Worm (Caenorhabditis elegans) whole organism, late embryonic: Measurements from ENCODE around the gene Y54G11A.9.

Experiments used
- ahr-1 ChIP-seq: sonication (generic microtip); optimal IDR thresholded peaks from 2 replicates; lab custom pipeline; 2016; ENCODE audit warnings: missing genetic modification characterization, missing compliant biosample characterization
- ceh-24 ChIP-seq: sonication (generic microtip); optimal IDR thresholded peaks from 2 replicates; lab custom pipeline; 2016; ENCODE audit warnings: mild to moderate bottlenecking, missing genetic modification characterization, missing compliant biosample characterization
- ets-4 ChIP-seq: sonication (generic microtip); optimal IDR thresholded peaks from 2 replicates; lab custom pipeline; 2016; ENCODE audit warnings: missing genetic modification characterization, missing compliant biosample characterization
- hlh-8 ChIP-seq: sonication (generic microtip); optimal IDR thresholded peaks from 2 replicates; lab custom pipeline; 2016; ENCODE audit warnings: missing genotype, missing genetic modification characterization, missing compliant biosample characterization
- npax-4 ChIP-seq: sonication (generic microtip); optimal IDR thresholded peaks from 2 replicates; lab custom pipeline; 2016; ENCODE audit warnings: missing genetic modification characterization, missing compliant biosample characterization
- pqm-1 ChIP-seq: sonication (generic microtip); optimal IDR thresholded peaks from 2 replicates; lab custom pipeline; 2016; ENCODE audit warnings: missing genetic modification characterization, missing compliant biosample characterization
- unc-42 ChIP-seq: sonication (generic microtip); optimal IDR thresholded peaks from 2 replicates; lab custom pipeline; 2016; ENCODE audit warnings: missing genotype, missing genetic modification characterization, missing compliant biosample characterization

DNA sequence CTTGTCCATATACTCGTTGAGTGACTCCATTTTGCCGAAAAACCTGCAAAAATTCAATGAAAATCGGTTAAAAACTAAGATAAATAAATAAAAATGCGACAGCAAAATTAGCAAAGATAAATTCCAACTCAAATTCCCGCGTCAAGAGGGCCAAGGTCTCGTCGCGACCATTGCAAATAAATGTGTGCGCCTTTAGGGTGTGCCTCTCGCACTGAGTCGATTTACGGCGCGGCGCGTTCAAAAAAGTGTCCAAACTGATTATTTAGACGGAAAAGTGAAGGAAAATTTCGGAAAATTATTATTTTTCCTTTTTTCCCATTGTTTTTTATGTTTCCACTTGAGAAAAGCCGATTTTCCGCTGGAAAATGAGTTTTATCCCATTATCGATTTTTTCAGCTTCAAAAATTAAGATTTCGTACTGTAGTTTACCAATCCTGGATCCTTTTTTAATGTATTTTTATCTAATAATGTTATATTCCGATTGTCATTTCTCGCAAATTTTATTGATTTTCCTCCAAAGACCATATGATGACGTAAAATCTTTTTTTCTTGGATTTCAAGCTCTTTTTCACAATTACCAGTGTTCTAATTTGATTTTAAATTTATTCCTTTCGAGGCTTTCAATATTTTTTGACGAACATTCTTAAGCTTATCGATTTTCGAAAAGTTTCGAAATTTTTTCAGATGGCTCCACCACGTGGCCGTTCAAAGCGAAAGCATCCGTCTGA is 44.0 kb upstream of the Y54G11A.9 start, which contains the start of the genes kbp-3 and nurf-1:
- no peak for TF ChIP-seq ceh-24 (tag; lab: Kevin White, UChicago)
- TF ChIP-seq npax-4 (tag; lab: Kevin White, UChicago): no peak
- TF ChIP-seq unc-42 (tag; lab: Kevin White, UChicago): peak; percentile 63
- TF ChIP-seq ets-4 (tag; lab: Kevin White, UChicago): no peak
- no peak for TF ChIP-seq pqm-1 (tag; lab: Kevin White, UChicago)
- TF ChIP-seq ahr-1 (tag; lab: Kevin White, UChicago): no peak
- TF ChIP-seq hlh-8 (tag; lab: Kevin White, UChicago): no peak
